Worm (Caenorhabditis elegans): ENCODE data around the gene ent-3.

DNA sequence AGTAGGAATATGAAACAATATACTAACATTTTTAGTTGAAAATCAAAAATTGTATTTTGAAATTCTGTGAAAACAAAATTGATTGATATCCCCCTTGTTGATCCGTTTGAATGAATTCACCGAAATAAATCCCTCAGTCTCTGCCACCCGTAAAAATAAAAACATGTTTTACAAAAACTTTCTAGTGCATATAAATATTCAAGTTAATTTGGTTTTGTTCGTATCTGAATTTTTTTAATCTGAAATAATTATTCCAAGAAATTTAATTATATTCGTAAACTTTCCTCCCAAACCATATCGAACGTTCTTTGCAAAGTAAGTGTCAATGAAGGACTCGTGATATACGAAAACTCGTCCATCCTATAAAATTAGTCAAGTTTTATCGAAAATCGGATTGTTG is 37.2 kb upstream of the ent-3 start, which contains the start of gene F40G12.6:
- TF ChIP-seq dao-5 (tag; optimal IDR thresholded peaks at IDR 0.05): no peak
- no peak for TF ChIP-seq him-1 (tag; optimal IDR thresholded peaks at IDR 0.05)
- TF ChIP-seq W03F9.2 (tag; optimal IDR thresholded peaks at IDR 0.05): no peak
